Worm (Caenorhabditis elegans) whole organism, mixed stage, embryonic: ENCODE results near the gene C09F5.3.

ENCODE experiments used
- blmp-1 ChIP-seq: fragments of 150-350 bp; optimal IDR thresholded peaks from 2 replicates; lab custom pipeline; 2014; ENCODE audit warnings: missing biosample characterization, missing genetic modification characterization
- ceh-83 ChIP-seq: fragments of 200-800 bp; sonication (Bioruptor generic); optimal IDR thresholded peaks from 2 replicates; lab custom pipeline; 2018; ENCODE audit warnings: mild to moderate bottlenecking, missing genetic modification characterization, missing compliant biosample characterization
- cnd-1 ChIP-seq: fragments of 200-800 bp; sonication (Bioruptor generic); optimal IDR thresholded peaks from 2 replicates; lab custom pipeline; 2018; ENCODE audit warnings: mild to moderate bottlenecking, missing genetic modification characterization, missing compliant biosample characterization
- drap-1 ChIP-seq: fragments of 200-800 bp; sonication (Bioruptor generic); optimal IDR thresholded peaks from 3 replicates; lab custom pipeline; 2018; ENCODE audit warnings: mild to moderate bottlenecking, missing genetic modification characterization, missing compliant biosample characterization
- elt-1 ChIP-seq: sonication (generic microtip); optimal IDR thresholded peaks from 2 replicates; lab custom pipeline; 2017; ENCODE audit warnings: missing genetic modification characterization, mild to moderate bottlenecking, missing compliant biosample characterization, antibody characterized with exemption, moderate library complexity, borderline replicate concordance; ENCODE audit not compliant: insufficient read depth
- flh-1 ChIP-seq: fragments of 200-800 bp; sonication (Bioruptor generic); optimal IDR thresholded peaks from 2 replicates; lab custom pipeline; 2018; ENCODE audit warnings: mild to moderate bottlenecking, missing genetic modification characterization, moderate library complexity, missing compliant biosample characterization
- lsy-2 ChIP-seq: fragments of 150-350 bp; optimal IDR thresholded peaks from 2 replicates; lab custom pipeline; 2014; ENCODE audit warnings: missing biosample characterization, missing genetic modification characterization
- mls-2 ChIP-seq: sonication (generic microtip); optimal IDR thresholded peaks from 2 replicates; lab custom pipeline; 2016; ENCODE audit warnings: mild to moderate bottlenecking, missing genetic modification characterization, moderate library complexity, missing compliant biosample characterization
- nhr-12 ChIP-seq: fragments of 150-350 bp; optimal IDR thresholded peaks from 2 replicates; lab custom pipeline; 2014; ENCODE audit warnings: missing biosample characterization, missing genetic modification characterization
- nhr-76 ChIP-seq: sonication (generic microtip); optimal IDR thresholded peaks from 2 replicates; lab custom pipeline; 2017; ENCODE audit warnings: missing biosample characterization, missing genetic modification characterization
- sptf-1 ChIP-seq: sonication (generic microtip); optimal IDR thresholded peaks from 2 replicates; lab custom pipeline; 2017; ENCODE audit warnings: mild to moderate bottlenecking, missing genetic modification characterization, moderate library complexity, missing compliant biosample characterization
- unc-62 ChIP-seq: fragments of 150-350 bp; optimal IDR thresholded peaks from 2 replicates; lab custom pipeline; 2014; ENCODE audit warnings: missing biosample characterization, missing genetic modification reagents, missing genetic modification characterization

DNA sequence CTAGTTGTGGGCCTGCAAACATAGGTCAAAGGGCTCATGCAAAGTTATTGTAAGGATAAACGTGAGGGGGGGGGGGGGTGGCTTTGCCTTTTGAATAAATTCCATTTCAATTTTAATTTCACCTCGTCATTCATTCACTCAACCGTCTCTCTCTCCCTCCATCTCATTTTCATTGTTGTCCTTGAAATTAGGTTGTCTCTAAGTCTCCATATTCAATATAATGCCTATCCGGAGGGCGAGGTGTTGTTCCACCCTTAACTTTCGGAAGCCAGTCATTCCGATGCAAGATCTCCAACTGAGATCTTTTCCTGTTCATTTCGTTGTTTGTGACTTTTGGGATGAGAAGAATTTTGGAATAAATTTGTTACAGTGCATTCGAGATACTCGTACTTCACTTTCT lies 7.8 kb downstream of the C09F5.3 start:
- TF ChIP-seq ceh-83 (GFP tag; lab: Kevin White, UChicago) (no peak), sptf-1 (tag; lab: Kevin White, UChicago) (no peak), nhr-12 (no peak), blmp-1 (peak; percentile 38), nhr-76 (no peak), unc-62 (GFP tag; lab: Kevin White, UChicago) (no peak), drap-1 (GFP tag; lab: Kevin White, UChicago) (no peak), flh-1 (GFP tag; lab: Kevin White, UChicago) (no peak), mls-2 (tag; lab: Kevin White, UChicago) (peak; percentile 7), cnd-1 (no peak), elt-1 (tag; lab: Kevin White, UChicago) (no peak), lsy-2 (tag; lab: Kevin White, UChicago) (no peak)
